Fruit fly (Drosophila melanogaster) whole organism: ENCODE data around the gene CG31974.

Experiments
- CG8478 ChIP-seq: fragments of >200 bp; optimal IDR thresholded peaks from 2 replicates; lab custom pipeline; 2018; ENCODE audit warnings: inconsistent platforms
- pan ChIP-seq: fragments of >200 bp; optimal IDR thresholded peaks from 2 replicates; lab custom pipeline; 2017
- psq ChIP-seq: fragments of >200 bp; optimal IDR thresholded peaks from 2 replicates; lab custom pipeline; 2017

DNA sequence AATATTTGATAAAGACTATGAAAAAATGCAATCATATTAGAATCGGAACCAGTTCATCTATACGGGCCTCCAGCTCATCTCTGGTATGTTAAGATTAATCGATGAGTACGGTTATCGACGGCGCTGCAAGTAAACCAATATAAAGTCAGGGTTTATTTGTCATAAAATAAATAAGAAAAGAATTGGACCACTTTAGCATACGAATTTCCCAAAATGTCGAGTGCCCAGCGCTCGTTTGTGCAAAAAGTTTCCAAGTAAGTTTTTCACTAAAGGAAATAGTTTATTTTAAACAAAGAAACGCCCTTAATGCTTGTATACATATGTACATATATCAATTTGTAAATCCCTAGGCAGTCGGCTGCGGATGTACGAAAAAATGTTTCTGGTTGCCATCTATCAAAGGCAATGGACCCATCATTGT is 48.2 kb downstream of the CG31974 start, which contains the start of gene Zir:
- TF ChIP-seq CG8478 (no peak), psq (lab: Kevin White, UChicago) (no peak), pan (lab: Kevin White, UChicago) (no peak)
